Worm (Caenorhabditis elegans) whole organism, L4 larva: Measurements from ENCODE around the gene C35A5.8.
A peak's percentile ranks its signal among the peaks of the same experiment; 100 is the strongest.

Experiments
- F26F4.8 ChIP-seq: fragments of 200-800 bp; sonication (Bioruptor generic); conservative IDR thresholded peaks from 2 replicates; pipeline ENCODE4 v1.3.6; 2022; ENCODE audit warnings: missing genetic modification characterization, missing compliant biosample characterization
- T20F7.1 ChIP-seq: fragments of 200-800 bp; sonication (Bioruptor generic); optimal IDR thresholded peaks from 2 replicates; lab custom pipeline; 2018; ENCODE audit warnings: mild to moderate bottlenecking, missing genetic modification characterization, missing compliant biosample characterization
- Y75B8A.6 ChIP-seq: fragments of 200-800 bp; sonication (Bioruptor generic); IDR thresholded peaks from 2 replicates; pipeline ENCODE4 v1.3.6; 2022; ENCODE audit warnings: missing genetic modification reagents, missing genetic modification characterization, missing compliant biosample characterization
- aha-1 ChIP-seq: fragments of 150-350 bp; peaks from one replicate; lab custom pipeline; 2014; ENCODE audit warnings: missing biosample characterization, missing genetic modification characterization
- arid-1 ChIP-seq: fragments of 200-800 bp; sonication (Bioruptor generic); conservative IDR thresholded peaks from 2 replicates; pipeline ENCODE4 v1.3.6; 2022; ENCODE audit warnings: missing genetic modification reagents, missing genetic modification characterization, missing compliant biosample characterization
- ceh-32 ChIP-seq: sonication (generic microtip); optimal IDR thresholded peaks from 2 replicates; lab custom pipeline; 2016; ENCODE audit warnings: mild to moderate bottlenecking, missing genetic modification characterization, missing compliant biosample characterization; ENCODE audit not compliant: poor library complexity
- cey-2 ChIP-seq: sonication (generic microtip); optimal IDR thresholded peaks from 3 replicates; lab custom pipeline; 2017; ENCODE audit warnings: missing genetic modification characterization, mild to moderate bottlenecking, missing compliant biosample characterization, antibody characterized with exemption, borderline replicate concordance; ENCODE audit not compliant: insufficient read depth
- ctbp-1 ChIP-seq: fragments of 200-800 bp; sonication (Bioruptor generic); IDR thresholded peaks from 2 replicates; pipeline ENCODE4 v1.3.6; 2022; ENCODE audit warnings: missing genetic modification reagents, missing genetic modification characterization, missing compliant biosample characterization
- daf-12 ChIP-seq: fragments of 150-350 bp; optimal IDR thresholded peaks from 2 replicates; lab custom pipeline; 2014; ENCODE audit warnings: missing biosample characterization, missing genetic modification reagents, missing genetic modification characterization
- daf-16 ChIP-seq, 3 experiments: sonication (generic microtip); optimal IDR thresholded peaks; 2 replicates each; lab custom pipeline; 2016 to 2017; ENCODE audit warnings: missing genetic modification characterization in 3 of 3, missing genetic modification reagents in 3 of 3, mild to moderate bottlenecking in 2 of 3, missing compliant biosample characterization in 2 of 3, missing biosample characterization in 1 of 3, moderate library complexity in 1 of 3
- daf-8 ChIP-seq: fragments of 200-800 bp; sonication (Bioruptor generic); IDR thresholded peaks from 2 replicates; pipeline ENCODE4 v1.3.6; 2022; ENCODE audit warnings: missing genetic modification characterization, missing compliant biosample characterization
- dmd-6 ChIP-seq: fragments of 200-800 bp; sonication (Bioruptor generic); IDR thresholded peaks from 2 replicates; pipeline ENCODE4 v1.3.6; 2022; ENCODE audit warnings: missing genetic modification reagents, missing genetic modification characterization, missing compliant biosample characterization
- dve-1 ChIP-seq: sonication (generic microtip); optimal IDR thresholded peaks from 2 replicates; lab custom pipeline; 2017; ENCODE audit warnings: antibody characterized with exemption, mild to moderate bottlenecking, missing genetic modification characterization, missing compliant biosample characterization; ENCODE audit not compliant: insufficient read depth
- hlh-11 ChIP-seq: fragments of 200-800 bp; sonication (Bioruptor generic); optimal IDR thresholded peaks from 2 replicates; lab custom pipeline; 2018; ENCODE audit warnings: mild to moderate bottlenecking, missing genetic modification characterization, missing compliant biosample characterization
- hmg-1.1 ChIP-seq: fragments of 200-800 bp; sonication (Bioruptor generic); IDR thresholded peaks from 2 replicates; pipeline ENCODE4 v1.3.6; 2022; ENCODE audit warnings: missing genetic modification reagents, missing genetic modification characterization, missing compliant biosample characterization
- lim-7 ChIP-seq: fragments of 200-800 bp; sonication (Bioruptor generic); IDR thresholded peaks from 2 replicates; pipeline ENCODE4 v1.3.6; 2022; ENCODE audit warnings: missing genetic modification characterization, missing compliant biosample characterization
- lin-13 ChIP-seq: fragments of 150-350 bp; optimal IDR thresholded peaks from 2 replicates; lab custom pipeline; 2014; ENCODE audit warnings: missing biosample characterization, missing genetic modification reagents, missing genetic modification characterization
- lin-38 ChIP-seq: fragments of 200-800 bp; sonication (Bioruptor generic); IDR thresholded peaks from 2 replicates; pipeline ENCODE4 v1.3.6; 2022; ENCODE audit warnings: missing genetic modification reagents, missing genetic modification characterization, missing compliant biosample characterization
- lin-39 ChIP-seq: fragments of 150-350 bp; optimal IDR thresholded peaks from 2 replicates; lab custom pipeline; 2014; ENCODE audit warnings: missing biosample characterization, missing genetic modification reagents, missing genetic modification characterization
- madf-5 ChIP-seq, 2 experiments: fragments of 200-800 bp; sonication (Bioruptor generic); IDR thresholded peaks; 2 replicates each; pipeline ENCODE4 v1.3.6; 2022; ENCODE audit warnings: missing compliant biosample characterization in 2 of 2, missing genetic modification characterization in 2 of 2
- mep-1 ChIP-seq: fragments of 150-350 bp; sonication (generic microtip); optimal IDR thresholded peaks from 3 replicates; lab custom pipeline; 2014; ENCODE audit warnings: missing biosample characterization, missing genetic modification characterization
- mxl-3 ChIP-seq: fragments of 200-800 bp; sonication (Bioruptor generic); optimal IDR thresholded peaks from 2 replicates; lab custom pipeline; 2018; ENCODE audit warnings: mild to moderate bottlenecking, missing genetic modification characterization, missing compliant biosample characterization
- nhr-111 ChIP-seq: fragments of 200-800 bp; sonication (Bioruptor generic); optimal IDR thresholded peaks from 2 replicates; lab custom pipeline; 2018; ENCODE audit warnings: mild to moderate bottlenecking, missing genetic modification characterization, missing compliant biosample characterization
- nhr-28 ChIP-seq: fragments of 150-350 bp; optimal IDR thresholded peaks from 2 replicates; lab custom pipeline; 2014; ENCODE audit warnings: missing biosample characterization, missing genetic modification characterization
- nhr-41 ChIP-seq: fragments of 200-800 bp; sonication (Bioruptor generic); IDR thresholded peaks from 2 replicates; pipeline ENCODE4 v1.3.6; 2022; ENCODE audit warnings: missing genetic modification reagents, missing genetic modification characterization, missing compliant biosample characterization
- nhr-42 ChIP-seq: fragments of 200-800 bp; sonication (Bioruptor generic); IDR thresholded peaks from 2 replicates; pipeline ENCODE4 v1.3.6; 2022; ENCODE audit warnings: missing genetic modification characterization, missing compliant biosample characterization
- nhr-77 ChIP-seq: fragments of 150-350 bp; optimal IDR thresholded peaks from 2 replicates; lab custom pipeline; 2014; ENCODE audit warnings: missing biosample characterization, missing genetic modification characterization
- php-3 ChIP-seq: fragments of 200-800 bp; sonication (Bioruptor generic); IDR thresholded peaks from 2 replicates; pipeline ENCODE4 v1.3.6; 2022; ENCODE audit warnings: missing genetic modification reagents, missing genetic modification characterization, missing compliant biosample characterization
- pqm-1 ChIP-seq: sonication (generic microtip); optimal IDR thresholded peaks from 2 replicates; lab custom pipeline; 2017; ENCODE audit warnings: missing biosample characterization, missing genetic modification characterization
- rbr-2 ChIP-seq: sonication (generic microtip); optimal IDR thresholded peaks from 2 replicates; lab custom pipeline; 2016; ENCODE audit warnings: missing genotype, missing genetic modification characterization, missing compliant biosample characterization
- sdz-12 ChIP-seq: fragments of 200-800 bp; sonication (Bioruptor generic); optimal IDR thresholded peaks from 2 replicates; lab custom pipeline; 2018; ENCODE audit warnings: mild to moderate bottlenecking, missing genetic modification characterization, missing compliant biosample characterization
- spr-1 ChIP-seq: sonication (generic microtip); optimal IDR thresholded peaks from 2 replicates; lab custom pipeline; 2016; ENCODE audit warnings: mild to moderate bottlenecking, missing genetic modification characterization, missing compliant biosample characterization
- unc-39 ChIP-seq: sonication (generic microtip); optimal IDR thresholded peaks from 2 replicates; lab custom pipeline; 2017; ENCODE audit warnings: missing biosample characterization, missing genetic modification characterization
- unc-62 ChIP-seq, 3 experiments: fragments of 150-350 bp in 1 of 3; sonication (generic microtip); optimal IDR thresholded peaks in 2 of 3; peaks in 1 of 3; 1 replicate in 1 of 3; 2 replicates in 2 of 3; lab custom pipeline; 2014 to 2017; ENCODE audit warnings: missing biosample characterization in 3 of 3, missing genetic modification characterization in 3 of 3, missing genetic modification reagents in 3 of 3, missing genotype in 1 of 3
- zfp-3 ChIP-seq: fragments of 200-800 bp; sonication (Bioruptor generic); conservative IDR thresholded peaks from 2 replicates; pipeline ENCODE4 v1.3.6; 2022; ENCODE audit warnings: missing genetic modification reagents, missing genetic modification characterization, missing compliant biosample characterization
- zip-2 ChIP-seq: fragments of 150-350 bp; optimal IDR thresholded peaks from 2 replicates; lab custom pipeline; 2014; ENCODE audit warnings: missing biosample characterization, missing genetic modification characterization
- ztf-11 ChIP-seq: fragments of 150-350 bp; optimal IDR thresholded peaks from 2 replicates; lab custom pipeline; 2014; ENCODE audit warnings: missing biosample characterization, missing genetic modification characterization
- ztf-7 ChIP-seq: fragments of 150-350 bp; optimal IDR thresholded peaks from 2 replicates; lab custom pipeline; 2014; ENCODE audit warnings: missing biosample characterization, missing genetic modification characterization

C35A5.8 gene

ce11 chrV:10503893-10504292, 21.8 kb downstream of the C35A5.8 start, which contains the start of gene C35A5.10:
Gene C35A5.10 (plus strand): TSS chrV:10504193.
- TF ChIP-seq nhr-41 (GFP tag; lab: Robert Waterston, UW) (no peak), mxl-3 (GFP tag; lab: Kevin White, UChicago) (no peak), sdz-12 (GFP tag; lab: Kevin White, UChicago) (no peak), daf-12 (tag; lab: Kevin White, UChicago) (no peak), ztf-11 (tag; lab: Kevin White, UChicago) (no peak), daf-16 (GFP tag; optimal IDR thresholded peaks at IDR 0.05; lab: Kevin White, UChicago) (no peak), daf-16 (tag; optimal IDR thresholded peaks at IDR 0.05; lab: Kevin White, UChicago) (no peak), unc-39 (tag; lab: Kevin White, UChicago) (no peak), lin-13 (no peak), spr-1 (tag; lab: Kevin White, UChicago) (no peak)
- TF ChIP-seq, all 104 proteins: peak for 0

ce11 chrV:10503011-10503410, 22.7 kb downstream of the C35A5.8 start, which contains the start of gene C35A5.11:
Gene C35A5.11 (minus strand): TSS chrV:10503111.
- TF ChIP-seq hmg-1.1 (GFP tag; lab: Robert Waterston, UW) = no peak
- peak in 1 of 2 experiments; percentile 20 for TF ChIP-seq unc-62 (GFP tag; optimal IDR thresholded peaks at IDR 0.05 in 1 of 2; lab: Kevin White, UChicago)
- no peak for TF ChIP-seq unc-62 (tag; optimal IDR thresholded peaks at IDR 0.05; lab: Kevin White, UChicago)
- TF ChIP-seq Y75B8A.6 (GFP tag; lab: Robert Waterston, UW) = no peak

ce11 chrV:10501295-10501694, 24.4 kb downstream of the C35A5.8 start, which contains the start of gene C35A5.3:
Gene C35A5.3 (minus strand): TSS chrV:10501395.
- TF ChIP-seq nhr-111 (GFP tag; lab: Kevin White, UChicago) (no peak), ceh-32 (tag; lab: Kevin White, UChicago) (no peak), nhr-42 (no peak), daf-8 (no peak), lin-39 (tag; lab: Kevin White, UChicago) (no peak), ctbp-1 (GFP tag; lab: Robert Waterston, UW) (no peak), aha-1 (tag; lab: Kevin White, UChicago) (no peak), madf-5 (GFP tag; IDR thresholded peaks at IDR 0.05; lab: Robert Waterston, UW) (no peak), mep-1 (no peak), mxl-3 (GFP tag; lab: Kevin White, UChicago) (no peak), rbr-2 (tag; lab: Kevin White, UChicago) (no peak), php-3 (GFP tag; lab: Robert Waterston, UW) (no peak), T20F7.1 (no peak), Y75B8A.6 (GFP tag; lab: Robert Waterston, UW) (no peak), lin-38 (GFP tag; lab: Robert Waterston, UW) (no peak)
- TF ChIP-seq, all 104 proteins: peak for 0

- TF ChIP-seq unc-62 (GFP tag; optimal IDR thresholded peaks at IDR 0.05 in 1 of 2; lab: Kevin White, UChicago) (peak in 1 of 2 experiments; percentile 28), unc-62 (tag; optimal IDR thresholded peaks at IDR 0.05; lab: Kevin White, UChicago) (no peak), F26F4.8 (GFP tag; lab: Robert Waterston, UW) (no peak)
Measured at ce11 chrV:10496733-10497132, 29.0 kb downstream of the C35A5.8 start, which contains the start of gene C35A5.4. Gene C35A5.4 (plus strand): TSS chrV:10497033.

- peak; percentile 54 for TF ChIP-seq nhr-77 (tag; lab: Kevin White, UChicago)
- no peak for TF ChIP-seq cey-2 (tag; lab: Kevin White, UChicago)
- no peak for TF ChIP-seq ztf-7 (tag; lab: Kevin White, UChicago)
- no peak for TF ChIP-seq zip-2 (tag; lab: Kevin White, UChicago)
- peak; percentile 74 for TF ChIP-seq pqm-1
- TF ChIP-seq dve-1 (tag; lab: Kevin White, UChicago) = peak; percentile 62
- TF ChIP-seq dmd-6 (GFP tag; lab: Robert Waterston, UW) = peak; percentile 37; the same call in 1 of the 2 replicates
- no peak for TF ChIP-seq arid-1 (GFP tag; lab: Robert Waterston, UW)
- TF ChIP-seq zfp-3 (GFP tag; lab: Robert Waterston, UW) = no peak
- TF ChIP-seq php-3 (GFP tag; lab: Robert Waterston, UW) = 0 out of 2 replicates have a peak, but pooled peaks have one; percentile 11
- TF ChIP-seq daf-12 (tag; lab: Kevin White, UChicago) = no peak
- no peak for TF ChIP-seq lim-7 (GFP tag; lab: Robert Waterston, UW)
- peak; percentile 97 for TF ChIP-seq nhr-28 (tag; lab: Kevin White, UChicago)
- peak; percentile 56 for TF ChIP-seq hlh-11 (tag; lab: Kevin White, UChicago)
- TF ChIP-seq aha-1 (tag; lab: Kevin White, UChicago) = peak; percentile 81
- no peak for TF ChIP-seq daf-16 (GFP tag; optimal IDR thresholded peaks at IDR 0.05; lab: Kevin White, UChicago)
- TF ChIP-seq daf-16 (tag; optimal IDR thresholded peaks at IDR 0.05; lab: Kevin White, UChicago) = peak; percentile 63
- TF ChIP-seq sdz-12 (GFP tag; lab: Kevin White, UChicago) = no peak
Measured at ce11 chrV:10493150-10493549, 32.6 kb downstream of the C35A5.8 start, which contains the start of gene ugt-33. Gene ugt-33 (plus strand): TSS chrV:10493409.
